Fruit fly (Drosophila melanogaster) whole organism, wandering third instar larva: Measurements from ENCODE around the gene CG14400.

Experiments used
- CrebA ChIP-seq: fragments of 200-800 bp; sonication (Bioruptor generic); optimal IDR thresholded peaks from 2 replicates; lab custom pipeline; 2016; ENCODE audit warnings: missing biosample characterization, mild to moderate bottlenecking, missing genetic modification characterization, borderline replicate concordance
- GATAd ChIP-seq: sonication (Bioruptor generic); optimal IDR thresholded peaks from 2 replicates; lab custom pipeline; 2016; ENCODE audit warnings: missing biosample characterization, missing genetic modification characterization
- Myc ChIP-seq: fragments of >200 bp; optimal IDR thresholded peaks from 2 replicates; lab custom pipeline; 2017
- N ChIP-seq: fragments of >200 bp; optimal IDR thresholded peaks from 2 replicates; lab custom pipeline; 2018; ENCODE audit warnings: missing biosample characterization, missing external identifiers, missing genetic modification characterization
- brk ChIP-seq: fragments of 200-800 bp; sonication (Bioruptor generic); optimal IDR thresholded peaks from 2 replicates; lab custom pipeline; 2016; ENCODE audit warnings: missing biosample characterization, mild to moderate bottlenecking, missing genetic modification characterization
- dl ChIP-seq, 2 experiments: fragments of 175-275, 200-275 bp in 1 of 2; fragments of 200-275 bp in 1 of 2; sonication (Bioruptor generic); optimal IDR thresholded peaks; lab custom pipeline; 2018; ENCODE audit warnings: mild to moderate bottlenecking in 2 of 2, missing biosample characterization in 2 of 2, missing genetic modification characterization in 2 of 2, moderate library complexity in 2 of 2; ENCODE audit not compliant: partially characterized antibody in 2 of 2, insufficient read depth in 1 of 2
- jim ChIP-seq: fragments of 175-275, 200-325 bp; sonication (Bioruptor generic); optimal IDR thresholded peaks from 2 replicates; lab custom pipeline; 2016; ENCODE audit warnings: missing biosample characterization, mild to moderate bottlenecking, missing genetic modification characterization
- lola ChIP-seq: fragments of >200 bp; optimal IDR thresholded peaks from 2 replicates; lab custom pipeline; 2017; ENCODE audit warnings: missing biosample characterization, missing genetic modification characterization
- sage ChIP-seq: fragments of 200-800 bp; sonication (Bioruptor generic); optimal IDR thresholded peaks from 2 replicates; lab custom pipeline; 2016; ENCODE audit warnings: missing biosample characterization, mild to moderate bottlenecking, missing genetic modification characterization
- sv ChIP-seq: fragments of 200-800 bp; sonication (Bioruptor generic); optimal IDR thresholded peaks from 3 replicates; lab custom pipeline; 2016; ENCODE audit warnings: missing biosample characterization, missing genetic modification characterization
- usp ChIP-seq: fragments of >200 bp; optimal IDR thresholded peaks from 2 replicates; lab custom pipeline; 2017; ENCODE audit warnings: missing biosample characterization, missing genetic modification characterization
- woc ChIP-seq: sonication (Bioruptor generic); optimal IDR thresholded peaks from 2 replicates; lab custom pipeline; 2016; ENCODE audit warnings: missing biosample characterization, mild to moderate bottlenecking, missing genetic modification characterization

- TF ChIP-seq sv (GFP tag; lab: Kevin White, UChicago) (no peak), GATAd (GFP tag; lab: Kevin White, UChicago) (no peak), CrebA (GFP tag; lab: Kevin White, UChicago) (no peak), N (GFP tag; lab: Kevin White, UChicago) (no peak), usp (GFP tag; lab: Kevin White, UChicago) (no peak), Myc (lab: Kevin White, UChicago) (peak; percentile 75), brk (no peak), woc (no peak), dl (GFP tag; optimal IDR thresholded peaks at IDR 0.05; lab: Kevin White, UChicago; ENCODE audit: insufficient read depth in 1 of 2, partially characterized antibody in 2 of 2) (no peak), jim (no peak), sage (GFP tag; lab: Kevin White, UChicago) (no peak), lola (GFP tag; lab: Kevin White, UChicago) (no peak)
These were observed 16.8 kb upstream of the CG14400 start for dm6 chr2L:20874514-20874913.
